Worm (Caenorhabditis elegans): ENCODE measurements around the gene col-101.
A peak's percentile ranks its signal among the peaks of the same experiment; 100 is the strongest.

The col-101 gene

ce11 chrIV:298204-298603, 28.6 kb downstream of the col-101 start, which contains the start of gene pnp-1:
TSS of gene pnp-1 (minus strand) at chrIV:298304.
- TF ChIP-seq unc-55 (GFP tag; optimal IDR thresholded peaks at IDR 0.05): no peak
- TF ChIP-seq tbx-7 (tag; optimal IDR thresholded peaks at IDR 0.05): no peak
- TF ChIP-seq sdc-2 (tag; optimal IDR thresholded peaks at IDR 0.05): no peak
- no peak for TF ChIP-seq elt-4 (tag; optimal IDR thresholded peaks at IDR 0.05)
- TF ChIP-seq ttx-3 (tag; optimal IDR thresholded peaks at IDR 0.05): no peak
- TF ChIP-seq madf-2 (tag; optimal IDR thresholded peaks at IDR 0.05): no peak
- TF ChIP-seq ceh-48 (tag; optimal IDR thresholded peaks at IDR 0.05): no peak
- TF ChIP-seq hlh-30 (tag; optimal IDR thresholded peaks at IDR 0.05; ENCODE audit: insufficient read depth): no peak
- TF ChIP-seq ceh-45 (GFP tag; IDR thresholded peaks at IDR 0.05): no peak
- no peak for TF ChIP-seq pag-3 (tag; optimal IDR thresholded peaks at IDR 0.05; ENCODE audit: borderline replicate concordance)
- no peak for TF ChIP-seq sox-4 (tag; optimal IDR thresholded peaks at IDR 0.05)
- TF ChIP-seq fkh-6 (tag; optimal IDR thresholded peaks at IDR 0.05): no peak
- no peak for TF ChIP-seq ceh-14 (tag; optimal IDR thresholded peaks at IDR 0.05)

- TF ChIP-seq rnt-1 (tag; optimal IDR thresholded peaks at IDR 0.05) (no peak), elt-2 (tag; optimal IDR thresholded peaks at IDR 0.05) (peak; percentile 20), nhr-232 (tag; optimal IDR thresholded peaks at IDR 0.05) (no peak), sdc-2 (tag; optimal IDR thresholded peaks at IDR 0.05) (no peak)
These were observed 30.0 kb downstream of the col-101 start for ce11 chrIV:296849-297248.

- TF ChIP-seq elt-2 (tag; optimal IDR thresholded peaks at IDR 0.05): peak; percentile 80
- TF ChIP-seq Y22D7AL.16 (tag; optimal IDR thresholded peaks at IDR 0.05): no peak
- TF ChIP-seq K09A11.1 (tag; optimal IDR thresholded peaks at IDR 0.05; ENCODE audit: insufficient read depth): no peak
- TF ChIP-seq T23F11.4 (GFP tag; optimal IDR thresholded peaks at IDR 0.05): no peak
These were observed 31.1 kb downstream of the col-101 start for ce11 chrIV:295734-296201.

ce11 chrIV:294737-295136, 32.1 kb downstream of the col-101 start:
- TF ChIP-seq sox-4 (tag; optimal IDR thresholded peaks at IDR 0.05) (no peak), ceh-2 (tag; optimal IDR thresholded peaks at IDR 0.05) (no peak), ceh-31 (tag; optimal IDR thresholded peaks at IDR 0.05) (no peak), tbx-7 (tag; optimal IDR thresholded peaks at IDR 0.05) (no peak), K09A11.1 (tag; optimal IDR thresholded peaks at IDR 0.05; ENCODE audit: insufficient read depth) (no peak), hlh-6 (tag; optimal IDR thresholded peaks at IDR 0.05) (no peak), elt-2 (tag; optimal IDR thresholded peaks at IDR 0.05) (no peak), Y22D7AL.16 (tag; optimal IDR thresholded peaks at IDR 0.05) (no peak), pqm-1 (tag; optimal IDR thresholded peaks at IDR 0.05) (no peak), unc-86 (tag; optimal IDR thresholded peaks at IDR 0.05) (no peak), ceh-22 (tag; optimal IDR thresholded peaks at IDR 0.05) (no peak), madf-2 (tag; optimal IDR thresholded peaks at IDR 0.05) (no peak), ceh-14 (tag; optimal IDR thresholded peaks at IDR 0.05) (no peak), odd-2 (tag; optimal IDR thresholded peaks at IDR 0.05) (no peak), K02D7.2 (tag; optimal IDR thresholded peaks at IDR 0.05) (no peak), dmd-4 (tag; optimal IDR thresholded peaks at IDR 0.05; ENCODE audit: borderline replicate concordance) (no peak)

- TF ChIP-seq unc-3 (GFP tag; conservative IDR thresholded peaks at IDR 0.05) (no peak), unc-3 (tag; optimal IDR thresholded peaks at IDR 0.05) (no peak), hlh-6 (tag; optimal IDR thresholded peaks at IDR 0.05) (no peak), tbx-7 (tag; optimal IDR thresholded peaks at IDR 0.05) (no peak), K02D7.2 (tag; optimal IDR thresholded peaks at IDR 0.05) (no peak), hlh-13 (GFP tag; optimal IDR thresholded peaks at IDR 0.05) (no peak), madf-2 (tag; optimal IDR thresholded peaks at IDR 0.05) (no peak), unc-55 (GFP tag; optimal IDR thresholded peaks at IDR 0.05) (no peak), ceh-19 (GFP tag; optimal IDR thresholded peaks at IDR 0.05) (no peak), ceh-31 (tag; optimal IDR thresholded peaks at IDR 0.05) (no peak), ets-4 (tag; optimal IDR thresholded peaks at IDR 0.05) (no peak), fkh-6 (tag; optimal IDR thresholded peaks at IDR 0.05) (no peak), pha-2 (tag; optimal IDR thresholded peaks at IDR 0.05) (no peak), ref-2 (tag; optimal IDR thresholded peaks at IDR 0.05) (no peak), elt-2 (tag; optimal IDR thresholded peaks at IDR 0.05) (no peak)
These were observed 32.7 kb downstream of the col-101 start for ce11 chrIV:293995-294700.
